Worm (Caenorhabditis elegans) whole organism, dauer: ENCODE results near the gene ZC196.8.
"Not testable (repeated sequence)": the region's sequence is repeated elsewhere in the genome, so short reads cannot be mapped to it uniquely, and the experiment has no call there.

Experiments
- unc-62 ChIP-seq: sonication (generic microtip); optimal IDR thresholded peaks from 2 replicates; lab custom pipeline; 2017; ENCODE audit warnings: missing biosample characterization, missing genetic modification reagents, missing genetic modification characterization

ZC196.8 gene

ce11 chrV:8722160-8722559, at the start of gene ZC196.8:
Gene ZC196.8 (minus strand): TSS chrV:8722260.
- TF ChIP-seq unc-62 (GFP tag; lab: Kevin White, UChicago), result not testable (repeated sequence)

- TF ChIP-seq unc-62 (GFP tag; lab: Kevin White, UChicago), result no peak
Measured at ce11 chrV:8771599-8771998, 49.5 kb upstream of the ZC196.8 start, which contains the start of gene srx-115. Gene srx-115 (plus strand): TSS chrV:8771899.

DNA sequence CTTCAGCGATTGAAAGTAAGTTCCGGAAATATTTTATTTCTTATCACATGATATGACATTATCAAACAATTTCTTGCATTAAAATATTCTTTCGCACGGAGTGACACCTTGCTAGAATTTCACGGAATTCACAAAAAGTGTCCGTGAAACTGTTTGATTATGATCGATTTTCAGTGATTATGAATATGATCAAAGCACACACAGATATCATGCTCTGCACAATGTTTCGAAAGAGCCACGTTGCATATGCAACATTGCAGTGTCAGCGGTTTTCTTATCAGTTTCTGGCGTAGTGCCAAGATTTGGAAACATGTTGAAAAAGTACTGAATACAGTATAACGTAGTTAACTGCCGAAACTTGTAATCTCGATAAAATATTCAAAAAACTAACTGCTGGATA, 47.1 kb upstream of the ZC196.8 start:
- TF ChIP-seq unc-62 (GFP tag; lab: Kevin White, UChicago), result no peak

DNA sequence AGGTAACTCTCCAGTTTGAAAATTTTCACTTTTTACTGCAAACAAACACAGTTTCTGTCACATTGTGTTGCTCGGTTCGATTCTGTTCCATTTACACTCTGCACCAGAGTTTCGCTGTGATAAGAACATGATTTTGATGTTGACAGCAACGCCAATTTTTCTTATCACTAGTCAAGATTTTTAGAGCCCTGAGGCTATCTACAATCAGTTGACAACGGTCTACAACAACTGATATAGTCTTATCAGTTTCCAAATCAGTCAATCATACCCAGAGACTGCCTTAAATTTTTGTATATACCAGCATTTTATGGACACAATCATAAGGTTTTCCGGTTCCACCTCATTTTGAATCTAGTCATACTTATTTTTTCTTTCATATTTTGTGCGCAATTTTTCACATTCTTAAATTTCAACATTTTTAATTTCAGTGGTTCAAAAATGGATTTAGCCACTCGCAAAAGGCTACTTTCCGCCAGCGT, 46.5 kb upstream of the ZC196.8 start, which contains the start of gene B0507.3:
Gene B0507.3 (plus strand): TSS at position 429 of the 479 bp plus-strand sequence.
- no peak for TF ChIP-seq unc-62 (GFP tag; lab: Kevin White, UChicago)

ce11 chrV:8767493-8767892, 45.4 kb upstream of the ZC196.8 start:
- TF ChIP-seq unc-62 (GFP tag; lab: Kevin White, UChicago), result no peak

DNA sequence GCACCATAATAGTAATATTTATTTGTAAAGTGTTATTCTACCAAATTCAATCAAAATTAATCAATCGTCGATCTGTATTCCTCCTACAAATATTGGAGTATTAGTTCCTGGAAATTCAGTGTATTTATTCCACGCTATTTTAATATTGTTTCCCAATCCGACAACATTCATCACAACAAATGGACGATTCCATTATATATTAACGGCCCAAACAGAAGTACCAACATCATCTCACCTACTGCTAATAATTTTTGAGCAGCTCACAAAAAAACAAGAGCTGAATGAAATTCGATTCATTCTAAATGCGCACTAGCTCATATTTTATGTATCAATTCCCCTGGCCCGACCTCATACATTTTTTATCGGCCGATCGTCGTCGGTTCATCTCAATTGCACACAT, 45.0 kb upstream of the ZC196.8 start:
- TF ChIP-seq unc-62 (GFP tag; lab: Kevin White, UChicago), result no peak

ce11 chrV:8765938-8766337, 43.9 kb upstream of the ZC196.8 start, which contains the start of gene B0507.9:
Gene B0507.9 (minus strand): TSS chrV:8766038.
- no peak for TF ChIP-seq unc-62 (GFP tag; lab: Kevin White, UChicago)

- no peak for TF ChIP-seq unc-62 (GFP tag; lab: Kevin White, UChicago)
Measured at ce11 chrV:8762861-8763260, 40.8 kb upstream of the ZC196.8 start, which contains the start of gene B0507.8. Gene B0507.8 (minus strand): TSS chrV:8762961.

- no peak for TF ChIP-seq unc-62 (GFP tag; lab: Kevin White, UChicago)
Measured at ce11 chrV:8760416-8760815, 38.4 kb upstream of the ZC196.8 start, which contains the start of gene ddn-1. Gene ddn-1 (minus strand): TSS chrV:8760516.

ce11 chrV:8758618-8759017, 36.6 kb upstream of the ZC196.8 start, which contains the start of gene B0507.7:
Gene B0507.7 (minus strand): TSS chrV:8758718.
- no peak for TF ChIP-seq unc-62 (GFP tag; lab: Kevin White, UChicago)

ce11 chrV:8754670-8755069, 32.6 kb upstream of the ZC196.8 start, which contains the start of gene B0507.4:
Gene B0507.4 (plus strand): TSS chrV:8754970.
- no peak for TF ChIP-seq unc-62 (GFP tag; lab: Kevin White, UChicago)

DNA sequence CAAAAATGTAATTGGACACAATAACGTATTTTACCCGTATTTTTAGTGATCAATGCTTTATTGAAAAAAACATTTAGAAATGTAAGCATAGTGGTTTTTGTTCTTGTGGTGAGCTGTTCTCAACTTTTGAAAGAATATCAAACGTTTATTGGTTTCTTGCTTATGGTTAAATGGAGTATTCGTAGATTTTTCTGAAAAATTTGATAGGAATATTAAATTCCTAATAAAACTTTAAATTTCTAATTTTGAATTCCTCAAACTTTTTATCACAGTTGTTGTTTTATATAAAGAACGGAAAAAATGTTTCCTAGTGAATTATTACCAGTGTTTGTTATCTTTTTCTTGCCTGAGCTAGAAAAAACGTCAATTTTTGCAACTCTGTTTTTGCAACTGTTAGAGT, 31.3 kb upstream of the ZC196.8 start, which contains the start of gene B0507.5:
Gene B0507.5 (plus strand): TSS at position 301 of the 400 bp plus-strand sequence.
- TF ChIP-seq unc-62 (GFP tag; lab: Kevin White, UChicago), result no peak

DNA sequence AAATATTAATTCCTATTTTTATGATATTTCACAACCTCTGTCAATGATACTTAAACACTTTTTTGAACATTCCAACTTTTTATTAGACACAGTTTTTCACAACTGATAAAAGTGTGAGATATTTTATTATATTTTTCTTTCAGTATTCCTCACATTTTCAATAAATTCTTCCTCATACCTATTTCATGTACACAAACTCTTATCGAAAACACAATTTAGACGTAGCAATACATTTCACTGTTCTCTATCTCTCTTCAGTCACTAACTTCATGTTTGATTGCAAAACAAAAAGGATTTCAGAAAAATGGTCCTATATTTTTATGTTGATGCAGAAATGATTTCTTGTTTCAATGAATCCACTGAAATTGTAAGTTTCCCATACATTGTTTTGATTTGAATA, 23.8 kb upstream of the ZC196.8 start, which contains the start of gene B0507.6:
Gene B0507.6 (plus strand): TSS at position 301 of the 400 bp plus-strand sequence.
- TF ChIP-seq unc-62 (GFP tag; lab: Kevin White, UChicago), result no peak

DNA sequence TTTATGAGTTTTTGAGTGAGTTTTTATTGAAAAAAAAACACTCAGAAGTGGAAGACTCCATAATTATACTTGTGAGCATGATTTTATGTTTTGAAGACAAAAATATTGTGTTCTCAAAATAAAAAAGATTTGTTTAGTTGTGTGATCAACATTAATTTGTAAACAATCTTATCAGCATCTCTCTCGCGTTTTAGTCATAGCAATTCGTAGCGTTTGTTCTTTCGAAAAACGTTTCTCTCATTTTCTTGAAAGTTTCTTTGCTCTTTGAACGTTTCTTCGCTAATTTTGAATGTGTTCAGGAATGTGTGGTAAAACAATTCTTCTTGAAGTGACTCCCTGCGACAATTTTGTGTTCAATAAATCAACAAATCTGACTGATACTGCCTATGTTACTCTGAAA, 17.1 kb upstream of the ZC196.8 start, which contains the start of gene ZC196.2:
Gene ZC196.2 (plus strand): TSS at position 301 of the 400 bp plus-strand sequence.
- TF ChIP-seq unc-62 (GFP tag; lab: Kevin White, UChicago), result no peak

DNA sequence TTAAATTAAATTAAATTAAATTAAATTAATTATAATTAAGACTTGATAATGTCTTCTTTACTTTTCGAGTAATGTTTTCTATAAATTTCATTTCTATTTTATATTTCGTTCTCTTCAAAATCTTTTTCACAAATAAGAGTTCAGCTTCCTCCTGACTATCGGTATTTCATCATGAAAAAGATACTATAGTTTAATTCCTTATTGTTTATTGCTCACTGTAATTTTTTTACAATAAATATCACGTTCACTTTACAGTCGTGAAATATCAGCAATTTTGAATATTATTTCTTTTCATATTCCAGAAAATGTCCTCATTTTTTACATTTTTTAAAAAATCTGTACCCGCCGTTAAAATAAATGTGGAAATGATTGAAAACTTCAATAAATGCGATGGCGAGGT, 14.3 kb upstream of the ZC196.8 start, which contains the start of gene ZC196.3:
Gene ZC196.3 (plus strand): TSS at position 301 of the 400 bp plus-strand sequence.
- TF ChIP-seq unc-62 (GFP tag; lab: Kevin White, UChicago), result no peak

ce11 chrV:8732934-8733333, 10.9 kb upstream of the ZC196.8 start, which contains the start of gene ZC196.4:
Gene ZC196.4 (plus strand): TSS chrV:8733106.
- TF ChIP-seq unc-62 (GFP tag; lab: Kevin White, UChicago), result no peak

- no peak for TF ChIP-seq unc-62 (GFP tag; lab: Kevin White, UChicago)
Measured at ce11 chrV:8730991-8731390, 8.9 kb upstream of the ZC196.8 start.
